Fruit fly (Drosophila melanogaster) whole organism, embryonic: ENCODE measurements around the gene Rhp.

ENCODE experiments used
- Awh ChIP-seq: fragments of 200-800 bp; sonication (Bioruptor generic); IDR thresholded peaks from 2 replicates; pipeline ENCODE4, ENCODE4 v1.3.6; 2022; ENCODE audit warnings: missing biosample characterization, missing genetic modification characterization
- CG10321 ChIP-seq: fragments of 200-800 bp; sonication (Bioruptor generic); IDR thresholded peaks from 2 replicates; pipeline ENCODE4 v1.3.6; 2022; ENCODE audit warnings: missing biosample characterization, missing genetic modification characterization
- CG11456 ChIP-seq: fragments of 200-800 bp; sonication (Bioruptor generic); IDR thresholded peaks from 3 replicates; pipeline ENCODE4 v1.3.6; 2022; ENCODE audit warnings: missing biosample characterization, missing genetic modification characterization
- CG12155 ChIP-seq: fragments of 200-800 bp; sonication (Bioruptor generic); optimal IDR thresholded peaks from 3 replicates; lab custom pipeline; 2016; ENCODE audit warnings: missing biosample characterization, missing genetic modification characterization
- CG12391 ChIP-seq: fragments of 200-800 bp; sonication (Bioruptor generic); optimal IDR thresholded peaks from 3 replicates; lab custom pipeline; 2018; ENCODE audit warnings: missing biosample characterization, mild to moderate bottlenecking, missing genetic modification characterization, moderate library complexity
- CG13424 ChIP-seq: fragments of 200-800 bp; sonication (Bioruptor generic); optimal IDR thresholded peaks from 2 replicates; lab custom pipeline; 2019; ENCODE audit warnings: missing biosample characterization, mild to moderate bottlenecking, missing genetic modification characterization, moderate library complexity
- CG13624 ChIP-seq: fragments of 200-800 bp; sonication (Bioruptor generic); optimal IDR thresholded peaks from 2 replicates; lab custom pipeline; 2016; ENCODE audit warnings: missing biosample characterization, missing genetic modification characterization
- CG15073 ChIP-seq: fragments of 200-800 bp; sonication (Bioruptor generic); optimal IDR thresholded peaks from 2 replicates; lab custom pipeline; 2016; ENCODE audit warnings: missing biosample characterization, missing genetic modification characterization
- CG17361 ChIP-seq: fragments of 200-800 bp; sonication (Bioruptor generic); IDR thresholded peaks from 3 replicates; pipeline ENCODE4 v1.3.6; 2022; ENCODE audit warnings: missing biosample characterization, missing genetic modification characterization
- CG17612 ChIP-seq: fragments of 200-800 bp; sonication (Bioruptor generic); IDR thresholded peaks from 2 replicates; pipeline ENCODE4 v1.3.6; 2022; ENCODE audit warnings: missing biosample characterization, missing genetic modification characterization
- CG17802 ChIP-seq: fragments of 200-800 bp; sonication (Bioruptor generic); optimal IDR thresholded peaks from 2 replicates; lab custom pipeline; 2018; ENCODE audit warnings: missing biosample characterization, mild to moderate bottlenecking, missing genetic modification characterization, moderate library complexity
- CG2199 ChIP-seq: fragments of 200-800 bp; sonication (Bioruptor generic); IDR thresholded peaks from 3 replicates; pipeline ENCODE4 v1.3.6; 2022; ENCODE audit warnings: missing biosample characterization, missing genetic modification characterization
- CG30020 ChIP-seq: fragments of 200-800 bp; optimal IDR thresholded peaks from 2 replicates; lab custom pipeline; 2019; ENCODE audit warnings: missing biosample characterization, mild to moderate bottlenecking, missing genetic modification characterization, moderate library complexity
- CG31224 ChIP-seq: fragments of 200-800 bp; sonication (Bioruptor generic); IDR thresholded peaks from 2 replicates; pipeline ENCODE4 v1.3.6; 2022; ENCODE audit warnings: missing biosample characterization, missing genetic modification characterization
- CG31388 ChIP-seq: fragments of 200-800 bp; sonication (Bioruptor generic); optimal IDR thresholded peaks from 2 replicates; lab custom pipeline; 2016; ENCODE audit warnings: missing biosample characterization, missing genetic modification characterization
- CG32772 ChIP-seq: fragments of 200-800 bp; sonication (Bioruptor generic); IDR thresholded peaks from 2 replicates; pipeline ENCODE4 v1.3.6; 2022; ENCODE audit warnings: missing biosample characterization, missing genetic modification characterization
- CG4424 ChIP-seq: fragments of 200-800 bp; sonication (Bioruptor generic); optimal IDR thresholded peaks from 3 replicates; lab custom pipeline; 2016; ENCODE audit warnings: missing biosample characterization, missing genetic modification characterization
- CG6791 ChIP-seq: fragments of 200-800 bp; sonication (Bioruptor generic); IDR thresholded peaks from 3 replicates; pipeline ENCODE4 v1.3.6; 2022; ENCODE audit warnings: missing biosample characterization, missing genetic modification characterization; ENCODE audit not compliant: partially characterized antibody
- CG7987 ChIP-seq: fragments of 200-800 bp; sonication (Bioruptor generic); optimal IDR thresholded peaks from 2 replicates; lab custom pipeline; 2018; ENCODE audit warnings: missing biosample characterization, mild to moderate bottlenecking, missing genetic modification characterization, moderate library complexity
- CTCF ChIP-seq: fragments of 200-800 bp; sonication (Bioruptor generic); optimal IDR thresholded peaks from 2 replicates; lab custom pipeline; 2017; ENCODE audit warnings: missing biosample characterization, mild to moderate bottlenecking, missing genetic modification characterization, moderate library complexity
- Dek ChIP-seq: fragments of 200-800 bp; sonication (Bioruptor generic); optimal IDR thresholded peaks from 3 replicates; lab custom pipeline; 2019; ENCODE audit warnings: missing biosample characterization, mild to moderate bottlenecking, missing genetic modification characterization, moderate library complexity
- Dll ChIP-seq: fragments of 200-800 bp; sonication (Bioruptor generic); IDR thresholded peaks from 4 replicates; pipeline ENCODE4 v1.3.6; 2022; ENCODE audit warnings: missing biosample characterization, missing genetic modification characterization; ENCODE audit not compliant: partially characterized antibody
- Elba2 ChIP-seq: fragments of 200-800 bp; sonication (Bioruptor generic); optimal IDR thresholded peaks from 3 replicates; lab custom pipeline; 2016; ENCODE audit warnings: missing biosample characterization, missing genetic modification characterization
- HLH4C ChIP-seq: fragments of 200-800 bp; sonication (Bioruptor generic); IDR thresholded peaks from 3 replicates; pipeline ENCODE4 v1.3.6; 2022; ENCODE audit warnings: missing biosample characterization, missing genetic modification characterization; ENCODE audit not compliant: partially characterized antibody
- HLH54F ChIP-seq: fragments of 200-800 bp; sonication (Bioruptor generic); optimal IDR thresholded peaks from 3 replicates; lab custom pipeline; 2016; ENCODE audit warnings: missing biosample characterization, missing genetic modification characterization
- Hey ChIP-seq: fragments of 200-800 bp; sonication (Bioruptor generic); optimal IDR thresholded peaks from 3 replicates; lab custom pipeline; 2018; ENCODE audit warnings: missing biosample characterization, mild to moderate bottlenecking, missing genetic modification characterization
- Hr3 ChIP-seq: fragments of 200-800 bp; sonication (Bioruptor generic); optimal IDR thresholded peaks from 3 replicates; lab custom pipeline; 2016; ENCODE audit warnings: missing biosample characterization, missing genetic modification characterization
- PHDP ChIP-seq: fragments of 200-800 bp; sonication (Bioruptor generic); optimal IDR thresholded peaks from 3 replicates; lab custom pipeline; 2018; ENCODE audit warnings: missing biosample characterization, mild to moderate bottlenecking, missing genetic modification characterization, moderate library complexity
- Scr ChIP-seq: fragments of 200-800 bp; sonication (Bioruptor generic); IDR thresholded peaks from 2 replicates; pipeline ENCODE4 v1.3.6; 2022; ENCODE audit warnings: missing biosample characterization, missing genetic modification characterization; ENCODE audit not compliant: partially characterized antibody
- Stat92E ChIP-seq, 3 experiments: fragments of >200 bp in 2 of 3; fragments of 200-800 bp in 1 of 3; sonication (Bioruptor generic) in 1 of 3; optimal IDR thresholded peaks; 2 replicates each; lab custom pipeline; 2017 to 2019; ENCODE audit warnings: missing biosample characterization in 3 of 3, missing genetic modification characterization in 3 of 3, mild to moderate bottlenecking in 1 of 3, moderate library complexity in 1 of 3
- YL-1 ChIP-seq: fragments of 200-800 bp; sonication (Bioruptor generic); optimal IDR thresholded peaks from 3 replicates; lab custom pipeline; 2017; ENCODE audit warnings: missing biosample characterization, mild to moderate bottlenecking, missing genetic modification characterization
- aop ChIP-seq: fragments of 200-800 bp; sonication (Bioruptor generic); IDR thresholded peaks from 2 replicates; pipeline ENCODE4 v1.3.6; 2022; ENCODE audit warnings: missing biosample characterization, missing genetic modification characterization
- crp ChIP-seq, 2 experiments: fragments of 200-800 bp; sonication (Bioruptor generic); optimal IDR thresholded peaks; 2 replicates in 1 of 2; 3 replicates in 1 of 2; lab custom pipeline; 2017; ENCODE audit warnings: missing biosample characterization in 2 of 2, missing genetic modification characterization in 2 of 2, mild to moderate bottlenecking in 1 of 2, moderate library complexity in 1 of 2
- dan ChIP-seq: fragments of 200-800 bp; sonication (Bioruptor generic); IDR thresholded peaks from 2 replicates; pipeline ENCODE4 v1.3.6; 2022; ENCODE audit warnings: missing biosample characterization, missing genetic modification characterization
- disco-r ChIP-seq: fragments of 200-800 bp; sonication (Bioruptor generic); optimal IDR thresholded peaks from 2 replicates; lab custom pipeline; 2016; ENCODE audit warnings: missing biosample characterization, missing genetic modification characterization
- ftz-f1 ChIP-seq: fragments of 200-800 bp; sonication (Bioruptor generic); optimal IDR thresholded peaks from 2 replicates; lab custom pipeline; 2016; ENCODE audit warnings: missing biosample characterization, missing genetic modification characterization
- grn ChIP-seq: fragments of 200-800 bp; sonication (Bioruptor generic); optimal IDR thresholded peaks from 3 replicates; lab custom pipeline; 2017; ENCODE audit warnings: missing biosample characterization, missing genetic modification characterization
- ind ChIP-seq: fragments of 200-800 bp; sonication (Bioruptor generic); optimal IDR thresholded peaks from 3 replicates; lab custom pipeline; 2016; ENCODE audit warnings: missing biosample characterization, missing genetic modification characterization
- klu ChIP-seq: fragments of 200-800 bp; sonication (Bioruptor generic); IDR thresholded peaks from 2 replicates; pipeline ENCODE4 v1.3.6; 2022; ENCODE audit warnings: missing biosample characterization, missing genetic modification characterization
- knrl ChIP-seq: fragments of 200-800 bp; sonication (Bioruptor generic); IDR thresholded peaks from 3 replicates; pipeline ENCODE4 v1.3.6; 2022; ENCODE audit warnings: missing biosample characterization, missing genetic modification characterization; ENCODE audit not compliant: partially characterized antibody
- odd ChIP-seq: fragments of 200-800 bp; sonication (Bioruptor generic); optimal IDR thresholded peaks from 2 replicates; lab custom pipeline; 2017; ENCODE audit warnings: missing biosample characterization, mild to moderate bottlenecking, missing genetic modification characterization
- p53 ChIP-seq: fragments of 200-800 bp; sonication (Bioruptor generic); optimal IDR thresholded peaks from 2 replicates; lab custom pipeline; 2016; ENCODE audit warnings: missing biosample characterization, missing genetic modification characterization
- pan ChIP-seq, 4 experiments: fragments of >200 bp in 3 of 4; fragments of 200-800 bp in 1 of 4; sonication (Bioruptor generic) in 1 of 4; optimal IDR thresholded peaks in 3 of 4; IDR thresholded peaks in 1 of 4; 2 replicates each; pipeline versions ENCODE4 v1.3.6 to Lab custom; 2017 to 2022; ENCODE audit warnings: missing biosample characterization in 2 of 4, missing genetic modification characterization in 2 of 4, mixed read lengths in 1 of 4
- repo ChIP-seq: fragments of 200-800 bp; sonication (Bioruptor generic); optimal IDR thresholded peaks from 2 replicates; lab custom pipeline; 2016; ENCODE audit warnings: missing biosample characterization, missing genetic modification characterization
- sc ChIP-seq, 3 experiments: fragments of >200 bp in 2 of 3; fragments of 200-800 bp in 1 of 3; sonication (Bioruptor generic) in 1 of 3; optimal IDR thresholded peaks; 2 replicates in 2 of 3; 3 replicates in 1 of 3; lab custom pipeline; 2017; ENCODE audit warnings: mild to moderate bottlenecking in 1 of 3, missing biosample characterization in 1 of 3, missing genetic modification characterization in 1 of 3, missing genetic modification reagents in 1 of 3
- sima ChIP-seq: fragments of 200-800 bp; sonication (Bioruptor generic); optimal IDR thresholded peaks from 2 replicates; lab custom pipeline; 2016; ENCODE audit warnings: missing biosample characterization, missing genetic modification characterization
- twi ChIP-seq: fragments of 200-800 bp; optimal IDR thresholded peaks from 2 replicates; lab custom pipeline; 2019; ENCODE audit warnings: missing biosample characterization, mild to moderate bottlenecking, missing genetic modification characterization, moderate library complexity

Rhp gene

dm6 chrX:15745905-15746681 lies 42.6 kb upstream of the Rhp start, which contains the start of the genes CG8944 and CCT6 (continued):
- TF ChIP-seq Stat92E (GFP tag; optimal IDR thresholded peaks at IDR 0.05; lab: Kevin White, UChicago): no peak
- TF ChIP-seq Dll (GFP tag; lab: Robert Waterston, UW): peak; percentile 52; the same call in 1 of the 4 replicates
- TF ChIP-seq sc (optimal IDR thresholded peaks at IDR 0.05; lab: Kevin White, UChicago): no peak
- TF ChIP-seq sc (GFP tag; optimal IDR thresholded peaks at IDR 0.05; lab: Kevin White, UChicago): no peak
- TF ChIP-seq CG13424 (tag; lab: Kevin White, UChicago): peak; percentile 29
- peak; percentile 57 for TF ChIP-seq Scr (GFP tag; lab: Robert Waterston, UW)
- TF ChIP-seq dan (GFP tag; lab: Robert Waterston, UW): no peak
- no peak for TF ChIP-seq HLH54F (GFP tag; lab: Kevin White, UChicago)
- peak; percentile 50; the same call in 1 of the 3 replicates for TF ChIP-seq HLH4C (GFP tag; lab: Robert Waterston, UW)
- no peak for TF ChIP-seq CG7987 (GFP tag; lab: Kevin White, UChicago)
- TF ChIP-seq knrl (GFP tag; lab: Robert Waterston, UW): 0 out of 3 replicates have a peak, but pooled peaks have one; percentile 42
- peak; percentile 4 for TF ChIP-seq CG30020 (tag; lab: Kevin White, UChicago)
- peak; percentile 58; the same call in 1 of the 3 replicates for TF ChIP-seq CG6791 (GFP tag; lab: Robert Waterston, UW)
- no peak for TF ChIP-seq CG17802
- 0 out of 2 replicates have a peak, but pooled peaks have one; percentile 34 for TF ChIP-seq CG32772 (GFP tag; lab: Robert Waterston, UW)
- peak; percentile 59 for TF ChIP-seq CG12391
- TF ChIP-seq Hr3: peak; percentile 28
- TF ChIP-seq crp (GFP tag; optimal IDR thresholded peaks at IDR 0.05; lab: Kevin White, UChicago): peak in 1 of 2 experiments; percentile 32
- TF ChIP-seq Hey (tag; lab: Kevin White, UChicago): no peak

dm6 chrX:15746682-15747196 lies 42.0 kb upstream of the Rhp start:
- no peak for TF ChIP-seq disco-r (GFP tag; lab: Kevin White, UChicago)
- TF ChIP-seq CG31224 (GFP tag; lab: Robert Waterston, UW): no peak
- TF ChIP-seq CG17361 (GFP tag; lab: Robert Waterston, UW): no peak
- TF ChIP-seq Elba2 (GFP tag; lab: Kevin White, UChicago): peak; percentile 69
- TF ChIP-seq PHDP (tag; lab: Kevin White, UChicago): no peak
- no peak for TF ChIP-seq Awh (GFP tag; lab: Robert Waterston, UW)
- TF ChIP-seq grn: no peak
- no peak for TF ChIP-seq ftz-f1 (GFP tag; lab: Kevin White, UChicago)
- TF ChIP-seq klu (GFP tag; lab: Robert Waterston, UW): no peak
- TF ChIP-seq CG2199 (GFP tag; lab: Robert Waterston, UW): no peak
- TF ChIP-seq aop (GFP tag; lab: Robert Waterston, UW): no peak
- no peak for TF ChIP-seq Dek
- TF ChIP-seq CG31388 (GFP tag; lab: Kevin White, UChicago): no peak
- TF ChIP-seq ind (GFP tag; lab: Kevin White, UChicago): no peak
- TF ChIP-seq odd (GFP tag; lab: Kevin White, UChicago): no peak
- TF ChIP-seq CG12155 (GFP tag; lab: Kevin White, UChicago): no peak
- no peak for TF ChIP-seq twi (tag; lab: Kevin White, UChicago)
- TF ChIP-seq sima (GFP tag; lab: Kevin White, UChicago): no peak
- TF ChIP-seq CG17612 (GFP tag; lab: Robert Waterston, UW): no peak
- TF ChIP-seq CG15073: no peak
- TF ChIP-seq CG11456 (GFP tag; lab: Robert Waterston, UW): no peak
- TF ChIP-seq YL-1 (GFP tag; lab: Kevin White, UChicago): peak; percentile 49
- TF ChIP-seq CG10321 (GFP tag; lab: Robert Waterston, UW): no peak
- no peak for TF ChIP-seq p53 (GFP tag; lab: Kevin White, UChicago)
- TF ChIP-seq pan (optimal IDR thresholded peaks at IDR 0.05; lab: Kevin White, UChicago): no peak
- TF ChIP-seq pan (GFP tag; optimal IDR thresholded peaks at IDR 0.05 in 1 of 2, IDR thresholded peaks at IDR 0.05 in 1 of 2): no peak
- no peak for TF ChIP-seq repo (GFP tag; lab: Kevin White, UChicago)
- peak; percentile 0 for TF ChIP-seq CG13624 (GFP tag; lab: Kevin White, UChicago)
- TF ChIP-seq CTCF: no peak
- no peak for TF ChIP-seq CG4424 (GFP tag; lab: Kevin White, UChicago)
